Worm (Caenorhabditis elegans): ENCODE measurements around the gene Y2H9A.6.

DNA sequence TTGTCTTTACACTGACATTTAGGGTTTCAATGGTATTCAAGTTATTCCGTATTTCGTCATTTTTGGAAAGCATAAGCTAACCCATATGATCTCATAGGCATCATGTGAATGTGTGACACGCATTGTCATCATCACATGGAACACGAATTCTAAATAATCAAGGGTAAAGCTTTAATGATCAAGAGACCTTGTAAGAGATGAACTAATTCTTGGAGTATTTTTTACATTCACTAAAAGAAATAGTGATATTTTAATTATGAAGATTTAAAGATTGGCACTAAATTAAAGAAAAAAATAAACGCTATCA, 31.7 kb upstream of the Y2H9A.6 start:
- TF ChIP-seq hlh-15 (tag; optimal IDR thresholded peaks at IDR 0.05) = no peak
- TF ChIP-seq pqm-1 (tag; optimal IDR thresholded peaks at IDR 0.05) = no peak
- TF ChIP-seq pat-9 (tag; optimal IDR thresholded peaks at IDR 0.05) = no peak
- no peak for TF ChIP-seq ceh-9 (tag; optimal IDR thresholded peaks at IDR 0.05)
- TF ChIP-seq ref-2 (tag; optimal IDR thresholded peaks at IDR 0.05) = no peak
- TF ChIP-seq ama-1 (optimal IDR thresholded peaks at IDR 0.05) = no peak
- TF ChIP-seq nhr-11 (tag; optimal IDR thresholded peaks at IDR 0.05) = no peak
- TF ChIP-seq dve-1 (tag; optimal IDR thresholded peaks at IDR 0.05) = no peak
- no peak for TF ChIP-seq ceh-2 (tag; optimal IDR thresholded peaks at IDR 0.05)
- TF ChIP-seq npax-4 (tag; optimal IDR thresholded peaks at IDR 0.05) = no peak
- no peak for TF ChIP-seq rnt-1 (tag; optimal IDR thresholded peaks at IDR 0.05)
- TF ChIP-seq fkh-10 (GFP tag; optimal IDR thresholded peaks at IDR 0.05) = no peak

Data from whole organism, late embryonic.